Worm (Caenorhabditis elegans) whole organism, L4/young adult: Measurements from ENCODE around the gene egg-1.

Experiments used
- W03F9.2 ChIP-seq: fragments of 150-350 bp; optimal IDR thresholded peaks from 2 replicates; lab custom pipeline; 2014; ENCODE audit warnings: missing biosample characterization, missing genetic modification characterization
- dao-5 ChIP-seq: sonication (generic microtip); optimal IDR thresholded peaks from 2 replicates; lab custom pipeline; 2016; ENCODE audit warnings: missing genotype, missing genetic modification characterization, moderate library complexity, missing compliant biosample characterization
- him-1 ChIP-seq: sonication (generic microtip); optimal IDR thresholded peaks from 2 replicates; lab custom pipeline; 2016; ENCODE audit warnings: missing genotype, missing genetic modification reagents, missing genetic modification characterization, missing compliant biosample characterization

ce11 chrIII:5720266-5721019, 7.5 kb upstream of the egg-1 start:
- TF ChIP-seq him-1, result no peak
- no peak for TF ChIP-seq W03F9.2 (tag; lab: Kevin White, UChicago)
- TF ChIP-seq dao-5 (tag; lab: Kevin White, UChicago), result no peak
